Fruit fly (Drosophila melanogaster) whole organism, embryonic: Measurements from ENCODE around the gene rt.
"Not testable (repeated sequence)": the region's sequence is repeated elsewhere in the genome, so short reads cannot be mapped to it uniquely, and the experiment has no call there.

ENCODE experiments used
- Ets97D ChIP-seq: fragments of 200-800 bp; sonication (Bioruptor generic); optimal IDR thresholded peaks from 3 replicates; lab custom pipeline; 2016; ENCODE audit warnings: missing biosample characterization, missing genetic modification characterization
- Mad ChIP-seq: fragments of 200-800 bp; sonication (Bioruptor generic); optimal IDR thresholded peaks from 2 replicates; lab custom pipeline; 2016; ENCODE audit warnings: missing biosample characterization, missing genetic modification characterization
- Meics ChIP-seq: fragments of 200-800 bp; sonication (Bioruptor generic); optimal IDR thresholded peaks from 2 replicates; lab custom pipeline; 2017; ENCODE audit warnings: missing biosample characterization, mild to moderate bottlenecking, missing genetic modification characterization
- bowl ChIP-seq: fragments of 200-800 bp; sonication (Bioruptor generic); IDR thresholded peaks from 2 replicates; pipeline ENCODE4 v1.3.6; 2022; ENCODE audit warnings: missing biosample characterization, missing genetic modification characterization
- dan ChIP-seq: fragments of 200-800 bp; sonication (Bioruptor generic); IDR thresholded peaks from 2 replicates; pipeline ENCODE4 v1.3.6; 2022; ENCODE audit warnings: missing biosample characterization, missing genetic modification characterization
- dm ChIP-seq: fragments of 200-800 bp; sonication (Bioruptor generic); optimal IDR thresholded peaks from 3 replicates; lab custom pipeline; 2016; ENCODE audit warnings: missing biosample characterization, missing genetic modification characterization
- knrl ChIP-seq: fragments of 200-800 bp; sonication (Bioruptor generic); IDR thresholded peaks from 3 replicates; pipeline ENCODE4 v1.3.6; 2022; ENCODE audit warnings: missing biosample characterization, missing genetic modification characterization; ENCODE audit not compliant: partially characterized antibody

DNA sequence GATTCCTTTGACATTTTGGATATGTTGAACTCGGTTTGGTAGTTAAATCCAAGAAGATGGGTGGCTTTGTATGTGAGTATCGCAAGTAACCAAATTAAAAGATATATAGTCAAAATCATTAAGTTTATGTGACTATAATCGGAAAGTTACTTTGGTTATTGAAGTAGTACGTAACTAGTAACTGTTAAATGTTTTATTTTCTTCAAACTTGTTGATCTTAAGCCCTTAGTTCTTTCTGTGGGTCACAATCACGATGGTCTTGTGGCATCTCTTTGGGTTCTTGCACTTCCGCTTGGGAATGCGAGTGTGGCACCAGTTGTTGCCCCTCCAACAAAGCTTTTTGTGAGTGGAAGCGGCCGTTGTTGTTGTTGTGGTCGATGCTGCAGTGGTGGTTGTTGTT, 10.6 kb downstream of the rt start, which contains the start of gene CG33489:
- TF ChIP-seq knrl; Ets97D (GFP tag; lab: Kevin White, UChicago); dan (GFP tag; lab: Robert Waterston, UW); bowl (GFP tag; lab: Robert Waterston, UW); Meics; dm (GFP tag; lab: Kevin White, UChicago); Mad (GFP tag; lab: Kevin White, UChicago): not testable (repeated sequence)
